Worm (Caenorhabditis elegans): ENCODE measurements around the gene W02B12.11.

The W02B12.11 gene

ce11 chrII:11464427-11464944 lies 9.2 kb upstream of the W02B12.11 start, which contains the start of the genes aars-1 and rga-1 (continued):
- peak in 1 of 2 experiments; percentile 97 for TF ChIP-seq unc-62 (GFP tag; optimal IDR thresholded peaks at IDR 0.05 in 1 of 2)
- TF ChIP-seq unc-62 (tag; optimal IDR thresholded peaks at IDR 0.05) = no peak
- no peak for TF ChIP-seq nhr-111 (GFP tag; optimal IDR thresholded peaks at IDR 0.05)
- peak; percentile 56 for TF ChIP-seq T20F7.1 (GFP tag; optimal IDR thresholded peaks at IDR 0.05)
- TF ChIP-seq zfp-3 (GFP tag; conservative IDR thresholded peaks at IDR 0.05) = no peak
- TF ChIP-seq F49E8.2 (tag; optimal IDR thresholded peaks at IDR 0.05; ENCODE audit: borderline replicate concordance) = no peak
- peak in 1 of 2 experiments; percentile 72 for TF ChIP-seq lsy-2 (tag; optimal IDR thresholded peaks at IDR 0.05)
- peak; percentile 30 for TF ChIP-seq rbr-2 (tag; optimal IDR thresholded peaks at IDR 0.05)
- no peak for TF ChIP-seq fkh-10 (GFP tag; optimal IDR thresholded peaks at IDR 0.05)
- peak; percentile 45; the same call in 1 of the 2 replicates for TF ChIP-seq hmg-1.1 (GFP tag; IDR thresholded peaks at IDR 0.05)
- no peak for TF ChIP-seq gei-8 (GFP tag; optimal IDR thresholded peaks at IDR 0.05)
- peak; percentile 67 for TF ChIP-seq mep-1 (tag; optimal IDR thresholded peaks at IDR 0.05)
- peak in 1 of 2 experiments; percentile 19 for TF ChIP-seq hif-1 (tag; optimal IDR thresholded peaks at IDR 0.05)
- TF ChIP-seq nhr-10 (tag; optimal IDR thresholded peaks at IDR 0.05) = peak; percentile 31
- no peak for TF ChIP-seq ZK546.5 (tag; optimal IDR thresholded peaks at IDR 0.05)
- TF ChIP-seq arid-1 (GFP tag; conservative IDR thresholded peaks at IDR 0.05) = 0 out of 2 replicates have a peak, but pooled peaks have one; percentile 12
- TF ChIP-seq pha-4 (GFP tag; IDR thresholded peaks at IDR 0.05) = peak; percentile 65; the same call in 1 of the 2 replicates
- TF ChIP-seq pha-4 (tag; optimal IDR thresholded peaks at IDR 0.05) = no peak
- no peak for TF ChIP-seq set-16 (GFP tag; IDR thresholded peaks at IDR 0.05)
- peak in 1 of 2 experiments; percentile 82 for TF ChIP-seq mdl-1 (tag; optimal IDR thresholded peaks at IDR 0.05)
- no peak for TF ChIP-seq Y75B8A.6 (GFP tag; IDR thresholded peaks at IDR 0.05)
- TF ChIP-seq ceh-28 (tag; optimal IDR thresholded peaks at IDR 0.05) = peak; percentile 11
- peak; percentile 89 for TF ChIP-seq hlh-30 (tag; optimal IDR thresholded peaks at IDR 0.05; ENCODE audit: insufficient read depth)
- peak; percentile 46 for TF ChIP-seq pqm-1 (tag; optimal IDR thresholded peaks at IDR 0.05)
- TF ChIP-seq lin-13 (GFP tag; optimal IDR thresholded peaks at IDR 0.05) = peak; percentile 22
- TF ChIP-seq dmd-6 (GFP tag; IDR thresholded peaks at IDR 0.05) = peak; percentile 81
- TF ChIP-seq F10B5.3 (tag; optimal IDR thresholded peaks at IDR 0.05) = no peak
- TF ChIP-seq php-3 (GFP tag; IDR thresholded peaks at IDR 0.05) = peak; percentile 74
- TF ChIP-seq mdt-29 (GFP tag; IDR thresholded peaks at IDR 0.05) = no peak
- TF ChIP-seq ces-1 (GFP tag; optimal IDR thresholded peaks at IDR 0.05) = no peak
- TF ChIP-seq unc-130 (GFP tag; optimal IDR thresholded peaks at IDR 0.05) = no peak
- no peak for TF ChIP-seq nhr-41 (GFP tag; IDR thresholded peaks at IDR 0.05)
- TF ChIP-seq aha-1 (tag) = peak; percentile 96
- peak; percentile 94 for TF ChIP-seq hlh-11 (tag; optimal IDR thresholded peaks at IDR 0.05)
- no peak for TF ChIP-seq cey-2 (tag; optimal IDR thresholded peaks at IDR 0.05; ENCODE audit: borderline replicate concordance, insufficient read depth)
- peak; percentile 51 for TF ChIP-seq lin-38 (GFP tag; IDR thresholded peaks at IDR 0.05)
- TF ChIP-seq dmd-8 (GFP tag; IDR thresholded peaks at IDR 0.05) = no peak
- no peak for TF ChIP-seq unc-39 (tag; optimal IDR thresholded peaks at IDR 0.05)
- peak; percentile 46; the same call in 1 of the 2 replicates for TF ChIP-seq tra-1 (GFP tag; IDR thresholded peaks at IDR 0.05)
- TF ChIP-seq nhr-6 (tag; optimal IDR thresholded peaks at IDR 0.05) = peak; percentile 51
- TF ChIP-seq F26F4.8 (GFP tag; conservative IDR thresholded peaks at IDR 0.05) = no peak
- TF ChIP-seq nhr-102 (tag; optimal IDR thresholded peaks at IDR 0.05) = peak; percentile 30
- peak; percentile 54 for TF ChIP-seq zip-2 (tag; optimal IDR thresholded peaks at IDR 0.05)
